Worm (Caenorhabditis elegans) whole organism, young adult: ENCODE data around the gene F41G3.21.

Source experiments
- C06A6.2 ChIP-seq: fragments of 200-800 bp; sonication (Bioruptor generic); conservative IDR thresholded peaks from 2 replicates; pipeline ENCODE4 v1.3.6; 2022; ENCODE audit warnings: missing genetic modification characterization, missing compliant biosample characterization
- F10E7.11 ChIP-seq: sonication (generic microtip); optimal IDR thresholded peaks from 2 replicates; lab custom pipeline; 2017; ENCODE audit warnings: mild to moderate bottlenecking, missing genetic modification characterization, moderate library complexity, missing compliant biosample characterization
- F33H1.4 ChIP-seq: fragments of 200-800 bp; sonication (Bioruptor generic); IDR thresholded peaks from 2 replicates; pipeline ENCODE4 v1.3.6; 2022; ENCODE audit warnings: missing genetic modification reagents, missing genetic modification characterization, missing compliant biosample characterization
- F39B2.1 ChIP-seq: fragments of 200-800 bp; sonication (Bioruptor generic); IDR thresholded peaks from 2 replicates; pipeline ENCODE4 v1.3.6; 2022; ENCODE audit warnings: missing genetic modification reagents, missing genetic modification characterization, missing compliant biosample characterization
- F49E8.2 ChIP-seq: sonication (generic microtip); optimal IDR thresholded peaks from 3 replicates; lab custom pipeline; 2017; ENCODE audit warnings: missing genetic modification characterization, mild to moderate bottlenecking, missing compliant biosample characterization, antibody characterized with exemption, moderate library complexity; ENCODE audit not compliant: insufficient read depth
- F57C9.4 ChIP-seq: sonication (generic microtip); optimal IDR thresholded peaks from 2 replicates; lab custom pipeline; 2017; ENCODE audit warnings: mild to moderate bottlenecking, missing genetic modification characterization, missing compliant biosample characterization
- T07F8.4 ChIP-seq: sonication (generic microtip); optimal IDR thresholded peaks from 2 replicates; lab custom pipeline; 2016; ENCODE audit warnings: mild to moderate bottlenecking, missing genetic modification characterization, moderate library complexity, missing compliant biosample characterization
- Y53F4B.3 ChIP-seq: fragments of 200-800 bp; sonication (Bioruptor generic); IDR thresholded peaks from 2 replicates; pipeline ENCODE4 v1.3.6; 2022; ENCODE audit warnings: missing genetic modification reagents, missing genetic modification characterization, missing compliant biosample characterization
- Y56A3A.18 ChIP-seq: fragments of 200-800 bp; sonication (Bioruptor generic); IDR thresholded peaks from 2 replicates; pipeline ENCODE4 v1.3.6; 2022; ENCODE audit warnings: missing genetic modification reagents, missing genetic modification characterization, missing compliant biosample characterization
- aptf-3 ChIP-seq: fragments of 200-800 bp; sonication (Bioruptor generic); IDR thresholded peaks from 2 replicates; pipeline ENCODE4 v1.3.6; 2022; ENCODE audit warnings: missing genetic modification characterization, missing compliant biosample characterization
- atf-7 ChIP-seq: sonication (generic microtip); optimal IDR thresholded peaks from 2 replicates; lab custom pipeline; 2017; ENCODE audit warnings: mild to moderate bottlenecking, missing genetic modification characterization, missing compliant biosample characterization
- attf-3 ChIP-seq: fragments of 200-800 bp; sonication (Bioruptor generic); conservative IDR thresholded peaks from 2 replicates; pipeline ENCODE4 v1.3.6; 2022; ENCODE audit warnings: missing genetic modification reagents, missing genetic modification characterization, missing compliant biosample characterization
- attf-6 ChIP-seq: fragments of 200-800 bp; sonication (Bioruptor generic); IDR thresholded peaks from 2 replicates; pipeline ENCODE4 v1.3.6; 2022; ENCODE audit warnings: missing genetic modification reagents, missing genetic modification characterization, missing compliant biosample characterization
- bed-2 ChIP-seq: fragments of 200-800 bp; sonication (Bioruptor generic); IDR thresholded peaks from 2 replicates; pipeline ENCODE4 v1.3.6; 2022; ENCODE audit warnings: missing genetic modification reagents, missing genetic modification characterization, missing compliant biosample characterization
- cebp-2 ChIP-seq: fragments of 200-800 bp; sonication (Bioruptor generic); IDR thresholded peaks from 2 replicates; pipeline ENCODE4 v1.3.6; 2022; ENCODE audit warnings: missing genetic modification characterization, missing compliant biosample characterization
- die-1 ChIP-seq: sonication (generic microtip); optimal IDR thresholded peaks from 2 replicates; lab custom pipeline; 2016; ENCODE audit warnings: missing genotype, mild to moderate bottlenecking, missing genetic modification characterization, missing compliant biosample characterization
- dox-1 ChIP-seq: fragments of 200-800 bp; sonication (Bioruptor generic); IDR thresholded peaks from 2 replicates; pipeline ENCODE4 v1.3.6; 2022; ENCODE audit warnings: missing genetic modification reagents, missing genetic modification characterization, missing compliant biosample characterization
- efl-1 ChIP-seq: fragments of 150-350 bp; optimal IDR thresholded peaks from 2 replicates; lab custom pipeline; 2014; ENCODE audit warnings: missing biosample characterization, missing genetic modification reagents, missing genetic modification characterization
- hlh-26 ChIP-seq: fragments of 200-800 bp; sonication (Bioruptor generic); conservative IDR thresholded peaks from 2 replicates; pipeline ENCODE4 v1.3.6; 2022; ENCODE audit warnings: missing genetic modification reagents, missing genetic modification characterization, missing compliant biosample characterization
- hmg-1.2 ChIP-seq: fragments of 200-800 bp; sonication (Bioruptor generic); IDR thresholded peaks from 2 replicates; pipeline ENCODE4 v1.3.6; 2022; ENCODE audit warnings: missing genetic modification reagents, missing genetic modification characterization, missing compliant biosample characterization
- hmg-20 ChIP-seq: fragments of 200-800 bp; sonication (Bioruptor generic); IDR thresholded peaks from 2 replicates; pipeline ENCODE4 v1.3.6; 2022; ENCODE audit warnings: missing genetic modification reagents, missing genetic modification characterization, missing compliant biosample characterization
- lag-1 ChIP-seq: fragments of 200-800 bp; sonication (Bioruptor generic); IDR thresholded peaks from 2 replicates; pipeline ENCODE4 v1.3.6; 2022; ENCODE audit warnings: missing genetic modification reagents, missing genetic modification characterization, missing compliant biosample characterization
- let-607 ChIP-seq, 2 experiments: fragments of 200-800 bp in 1 of 2; sonication (Bioruptor generic) in 1 of 2; sonication (generic microtip) in 1 of 2; optimal IDR thresholded peaks; 2 replicates each; lab custom pipeline; 2016 to 2018; ENCODE audit warnings: mild to moderate bottlenecking in 2 of 2, missing compliant biosample characterization in 2 of 2, missing genetic modification characterization in 2 of 2, moderate library complexity in 2 of 2, missing genotype in 1 of 2
- mes-4 ChIP-seq: sonication (generic microtip); optimal IDR thresholded peaks from 2 replicates; lab custom pipeline; 2016; ENCODE audit warnings: missing genotype, missing genetic modification characterization, missing compliant biosample characterization
- nfya-2 ChIP-seq: fragments of 200-800 bp; sonication (Bioruptor generic); IDR thresholded peaks from 2 replicates; pipeline ENCODE4 v1.3.6; 2022; ENCODE audit warnings: missing genetic modification reagents, missing genetic modification characterization, missing compliant biosample characterization
- sea-2 ChIP-seq: fragments of 200-800 bp; sonication (Bioruptor generic); IDR thresholded peaks from 2 replicates; pipeline ENCODE4 v1.3.6; 2022; ENCODE audit warnings: missing genetic modification characterization, missing compliant biosample characterization
- snpc-1.1 ChIP-seq: sonication (generic microtip); optimal IDR thresholded peaks from 2 replicates; lab custom pipeline; 2017; ENCODE audit warnings: missing genetic modification characterization, mild to moderate bottlenecking, missing compliant biosample characterization, antibody characterized with exemption, moderate library complexity, missing genotype, missing genetic modification reagents; ENCODE audit not compliant: insufficient read depth
- snpc-1.3 ChIP-seq: sonication (generic microtip); optimal IDR thresholded peaks from 2 replicates; lab custom pipeline; 2017; ENCODE audit warnings: missing genetic modification characterization, mild to moderate bottlenecking, missing compliant biosample characterization, antibody characterized with exemption, moderate library complexity, missing genotype, missing genetic modification reagents; ENCODE audit not compliant: insufficient read depth
- unc-130 ChIP-seq: sonication (generic microtip); optimal IDR thresholded peaks from 2 replicates; lab custom pipeline; 2016; ENCODE audit warnings: missing genetic modification reagents, missing genetic modification characterization, missing compliant biosample characterization
- zfh-2 ChIP-seq: fragments of 200-800 bp; sonication (Bioruptor generic); conservative IDR thresholded peaks from 2 replicates; pipeline ENCODE4 v1.3.6; 2022; ENCODE audit warnings: missing genetic modification reagents, missing genetic modification characterization, missing compliant biosample characterization
- ztf-22 ChIP-seq: fragments of 200-800 bp; sonication (Bioruptor generic); optimal IDR thresholded peaks from 2 replicates; lab custom pipeline; 2018; ENCODE audit warnings: mild to moderate bottlenecking, missing genetic modification characterization, moderate library complexity, missing compliant biosample characterization
- ztf-25 ChIP-seq: fragments of 200-800 bp; sonication (Bioruptor generic); IDR thresholded peaks from 2 replicates; pipeline ENCODE4 v1.3.6; 2022; ENCODE audit warnings: missing genetic modification reagents, missing genetic modification characterization, missing compliant biosample characterization
- ztf-26 ChIP-seq: sonication (generic microtip); optimal IDR thresholded peaks from 2 replicates; lab custom pipeline; 2017; ENCODE audit warnings: missing genetic modification characterization, missing compliant biosample characterization
- ztf-6 ChIP-seq: fragments of 200-800 bp; sonication (Bioruptor generic); IDR thresholded peaks from 2 replicates; pipeline ENCODE4 v1.3.6; 2022; ENCODE audit warnings: missing genetic modification reagents, missing genetic modification characterization, missing compliant biosample characterization

F41G3.21 gene

ce11 chrII:6713003-6713402 lies 39.7 kb downstream of the F41G3.21 start (continued):
- no peak for TF ChIP-seq C06A6.2 (GFP tag; lab: Robert Waterston, UW)

- TF ChIP-seq F39B2.1 (GFP tag; lab: Robert Waterston, UW) (no peak), Y53F4B.3 (GFP tag; lab: Robert Waterston, UW) (no peak), T07F8.4 (tag; lab: Kevin White, UChicago) (no peak), F57C9.4 (no peak), mes-4 (tag; lab: Kevin White, UChicago) (no peak), hmg-20 (no peak), ztf-6 (GFP tag; lab: Robert Waterston, UW) (no peak), die-1 (no peak), C06A6.2 (GFP tag; lab: Robert Waterston, UW) (no peak), ztf-22 (GFP tag; lab: Kevin White, UChicago) (no peak), nfya-2 (GFP tag; lab: Robert Waterston, UW) (no peak), efl-1 (GFP tag; lab: Kevin White, UChicago) (no peak), snpc-1.3 (tag; lab: Kevin White, UChicago) (no peak), lag-1 (no peak), aptf-3 (no peak), hmg-1.2 (no peak)
Measured at ce11 chrII:6712177-6712981, 40.4 kb downstream of the F41G3.21 start, which contains the start of the genes dpy-10 and T14B4.19. TSS of gene dpy-10 (minus strand) at chrII:6712227. TSS of gene T14B4.19 (minus strand) at chrII:6712931.

ce11 chrII:6710596-6710995 lies 42.2 kb downstream of the F41G3.21 start:
- 0 out of 2 replicates have a peak, but pooled peaks have one; percentile 23 for TF ChIP-seq dox-1 (GFP tag; lab: Robert Waterston, UW)
- TF ChIP-seq zfh-2 (GFP tag; lab: Robert Waterston, UW): peak; percentile 74
- TF ChIP-seq sea-2: no peak
- TF ChIP-seq, all 124 proteins: peak for 2

- no peak for TF ChIP-seq Y56A3A.18 (GFP tag; lab: Robert Waterston, UW)
- no peak for TF ChIP-seq snpc-1.1
- no peak for TF ChIP-seq bed-2
- TF ChIP-seq ztf-25 (GFP tag; lab: Robert Waterston, UW): no peak
- no peak for TF ChIP-seq atf-7 (tag; lab: Kevin White, UChicago)
- TF ChIP-seq F49E8.2 (tag; lab: Kevin White, UChicago): no peak
- no peak for TF ChIP-seq let-607 (tag; optimal IDR thresholded peaks at IDR 0.05; lab: Kevin White, UChicago)
- no peak for TF ChIP-seq unc-130 (GFP tag; lab: Kevin White, UChicago)
- no peak for TF ChIP-seq attf-3 (GFP tag; lab: Robert Waterston, UW)
- TF ChIP-seq F33H1.4 (GFP tag; lab: Robert Waterston, UW): no peak
- TF ChIP-seq attf-6 (GFP tag; lab: Robert Waterston, UW): no peak
- TF ChIP-seq C06A6.2 (GFP tag; lab: Robert Waterston, UW): no peak
Measured at ce11 chrII:6709680-6710079, 43.1 kb downstream of the F41G3.21 start.

ce11 chrII:6708980-6709379 lies 43.8 kb downstream of the F41G3.21 start:
- TF ChIP-seq die-1: no peak
- no peak for TF ChIP-seq F10E7.11 (tag; lab: Kevin White, UChicago)
- 0 out of 2 replicates have a peak, but pooled peaks have one; percentile 17 for TF ChIP-seq hmg-1.2
- peak; percentile 26; the same call in 1 of the 2 replicates for TF ChIP-seq zfh-2 (GFP tag; lab: Robert Waterston, UW)
- no peak for TF ChIP-seq hlh-26 (GFP tag; lab: Robert Waterston, UW)
- no peak for TF ChIP-seq ztf-26 (tag; lab: Kevin White, UChicago)
- no peak for TF ChIP-seq hmg-20
- no peak for TF ChIP-seq cebp-2 (GFP tag; lab: Robert Waterston, UW)
